Worm (Caenorhabditis elegans) whole organism, L4/young adult: ENCODE measurements around the gene pes-10.

Source experiments
- W03F9.2 ChIP-seq: fragments of 150-350 bp; optimal IDR thresholded peaks from 2 replicates; lab custom pipeline; 2014; ENCODE audit warnings: missing biosample characterization, missing genetic modification characterization
- him-1 ChIP-seq: sonication (generic microtip); optimal IDR thresholded peaks from 2 replicates; lab custom pipeline; 2016; ENCODE audit warnings: missing genotype, missing genetic modification reagents, missing genetic modification characterization, missing compliant biosample characterization

ce11 chrII:12806602-12807182, 40.9 kb downstream of the pes-10 start, which contains the start of gene spds-1:
- TF ChIP-seq W03F9.2 (tag; lab: Kevin White, UChicago) = no peak
- TF ChIP-seq him-1 (tag; lab: Kevin White, UChicago) = no peak
